Fruit fly (Drosophila melanogaster) whole organism: Measurements from ENCODE around the gene dao.

Experiments used
- pan ChIP-seq: fragments of >200 bp; optimal IDR thresholded peaks from 2 replicates; lab custom pipeline; 2017
- psq ChIP-seq: fragments of >200 bp; optimal IDR thresholded peaks from 2 replicates; lab custom pipeline; 2017

DNA sequence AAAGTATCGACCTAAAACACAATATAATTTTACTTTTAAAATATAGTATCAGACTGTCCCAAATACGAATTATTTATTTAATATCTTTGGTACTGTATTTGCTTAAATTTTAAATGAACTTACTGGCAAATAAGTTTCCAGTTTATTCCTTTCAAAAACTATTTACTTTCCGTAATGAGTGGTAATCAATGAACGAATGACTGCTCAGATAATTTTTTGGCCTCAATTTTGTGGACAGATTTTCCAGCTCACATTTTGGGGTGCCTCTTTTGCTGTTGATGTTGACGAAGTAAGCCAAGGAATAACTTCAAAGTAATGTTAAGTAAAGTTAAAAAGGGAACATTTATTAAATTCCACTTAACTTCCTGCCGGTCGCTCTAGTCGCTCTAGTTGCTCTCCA, 33.8 kb upstream of the dao start, which contains the start of gene CG43230:
- TF ChIP-seq psq (lab: Kevin White, UChicago) (no peak), pan (lab: Kevin White, UChicago) (no peak)
